Worm (Caenorhabditis elegans) whole organism, L1 larva: ENCODE data around the gene clc-22.

Experiments
- C04F5.9 ChIP-seq: sonication (generic microtip); optimal IDR thresholded peaks from 2 replicates; lab custom pipeline; 2016; ENCODE audit warnings: missing genetic modification characterization, missing compliant biosample characterization
- F16B12.6 ChIP-seq: fragments of 150-350 bp; optimal IDR thresholded peaks from 2 replicates; lab custom pipeline; 2014; ENCODE audit warnings: missing biosample characterization, missing genetic modification characterization
- Y116A8C.19 ChIP-seq: sonication (generic microtip); optimal IDR thresholded peaks from 2 replicates; lab custom pipeline; 2016; ENCODE audit warnings: missing compliant biosample characterization, missing genetic modification characterization, borderline replicate concordance
- aly-2 ChIP-seq: fragments of 150-350 bp; optimal IDR thresholded peaks from 2 replicates; lab custom pipeline; 2014; ENCODE audit warnings: missing biosample characterization, missing genetic modification characterization
- ceh-63 ChIP-seq: fragments of 200-800 bp; sonication (Bioruptor generic); optimal IDR thresholded peaks from 2 replicates; lab custom pipeline; 2018; ENCODE audit warnings: mild to moderate bottlenecking, missing genetic modification characterization, missing compliant biosample characterization
- ceh-82 ChIP-seq, 3 experiments: fragments of 150-350 bp in 1 of 3; sonication (generic microtip) in 2 of 3; optimal IDR thresholded peaks; 2 replicates each; lab custom pipeline; 2014 to 2017; ENCODE audit warnings: missing biosample characterization in 3 of 3, missing genetic modification characterization in 3 of 3
- ceh-88 ChIP-seq: fragments of 200-800 bp; sonication (Bioruptor generic); IDR thresholded peaks from 2 replicates; pipeline ENCODE4 v1.3.6; 2022; ENCODE audit warnings: missing genetic modification characterization, missing compliant biosample characterization
- ceh-90 ChIP-seq: sonication (generic microtip); optimal IDR thresholded peaks from 2 replicates; lab custom pipeline; 2016; ENCODE audit warnings: missing genetic modification characterization, missing compliant biosample characterization
- ces-1 ChIP-seq: fragments of 150-350 bp; optimal IDR thresholded peaks from 2 replicates; lab custom pipeline; 2014; ENCODE audit warnings: missing biosample characterization, missing genetic modification reagents, missing genetic modification characterization
- dpl-1 ChIP-seq, 3 experiments: fragments of 150-350 bp in 2 of 3; sonication (generic microtip) in 1 of 3; optimal IDR thresholded peaks; 2 replicates each; lab custom pipeline; 2014 to 2017; ENCODE audit warnings: missing biosample characterization in 3 of 3, missing genetic modification characterization in 3 of 3, missing genetic modification reagents in 3 of 3
- dsc-1 ChIP-seq: sonication (generic microtip); optimal IDR thresholded peaks from 2 replicates; lab custom pipeline; 2016; ENCODE audit warnings: mild to moderate bottlenecking, missing genetic modification characterization, missing compliant biosample characterization
- efl-1 ChIP-seq, 4 experiments: fragments of 150-350 bp; optimal IDR thresholded peaks in 3 of 4; peaks in 1 of 4; 1 replicate in 1 of 4; 2 replicates in 3 of 4; lab custom pipeline; 2014; ENCODE audit warnings: missing biosample characterization in 2 of 4, missing genetic modification characterization in 2 of 4, missing genetic modification reagents in 2 of 4
- elt-2 ChIP-seq: sonication (generic microtip); optimal IDR thresholded peaks from 2 replicates; lab custom pipeline; 2016; ENCODE audit warnings: missing genetic modification characterization, mild to moderate bottlenecking, inconsistent platforms, missing compliant biosample characterization, missing genetic modification reagents
- fkh-10 ChIP-seq: sonication (generic microtip); optimal IDR thresholded peaks from 2 replicates; lab custom pipeline; 2017; ENCODE audit warnings: missing biosample characterization, missing genetic modification reagents, missing genetic modification characterization
- fkh-4 ChIP-seq: sonication (generic microtip); optimal IDR thresholded peaks from 2 replicates; lab custom pipeline; 2016; ENCODE audit warnings: missing compliant biosample characterization, missing genetic modification characterization, borderline replicate concordance
- fos-1 ChIP-seq: fragments of 150-350 bp; optimal IDR thresholded peaks from 2 replicates; lab custom pipeline; 2014; ENCODE audit warnings: missing biosample characterization, missing genetic modification characterization
- grh-1 ChIP-seq: fragments of 200-800 bp; sonication (Bioruptor generic); IDR thresholded peaks from 2 replicates; pipeline ENCODE4 v1.3.6; 2022; ENCODE audit warnings: missing genetic modification reagents, missing genetic modification characterization, missing compliant biosample characterization
- hlh-4 ChIP-seq: sonication (generic microtip); optimal IDR thresholded peaks from 2 replicates; lab custom pipeline; 2016; ENCODE audit warnings: mild to moderate bottlenecking, missing genetic modification characterization, missing compliant biosample characterization
- hpl-2 ChIP-seq: fragments of 150-350 bp; optimal IDR thresholded peaks from 2 replicates; lab custom pipeline; 2014; ENCODE audit warnings: missing biosample characterization, missing genetic modification reagents, missing genetic modification characterization
- jun-1 ChIP-seq: fragments of 150-350 bp; optimal IDR thresholded peaks from 2 replicates; lab custom pipeline; 2014; ENCODE audit warnings: missing biosample characterization, missing genetic modification reagents, missing genetic modification characterization
- lin-13 ChIP-seq: fragments of 150-350 bp; optimal IDR thresholded peaks from 2 replicates; lab custom pipeline; 2014; ENCODE audit warnings: missing biosample characterization, missing genetic modification reagents, missing genetic modification characterization
- lin-14 ChIP-seq: fragments of 200-800 bp; sonication (Bioruptor generic); optimal IDR thresholded peaks from 2 replicates; lab custom pipeline; 2018; ENCODE audit warnings: mild to moderate bottlenecking, missing genetic modification characterization, moderate library complexity, missing compliant biosample characterization
- lin-39 ChIP-seq: fragments of 150-350 bp; optimal IDR thresholded peaks from 2 replicates; lab custom pipeline; 2014; ENCODE audit warnings: missing biosample characterization, missing genetic modification reagents, missing genetic modification characterization
- lsy-2 ChIP-seq, 2 experiments: fragments of 150-350 bp; optimal IDR thresholded peaks; 2 replicates each; lab custom pipeline; 2014; ENCODE audit warnings: missing biosample characterization in 2 of 2, missing genetic modification characterization in 2 of 2
- mab-9 ChIP-seq: fragments of 200-800 bp; sonication (Bioruptor generic); IDR thresholded peaks from 2 replicates; pipeline ENCODE4 v1.3.6; 2022; ENCODE audit warnings: missing genetic modification reagents, missing genetic modification characterization, missing compliant biosample characterization
- mef-2 ChIP-seq: fragments of 150-350 bp; optimal IDR thresholded peaks from 2 replicates; lab custom pipeline; 2014; ENCODE audit warnings: missing biosample characterization, missing genetic modification characterization
- mep-1 ChIP-seq: fragments of 150-350 bp; optimal IDR thresholded peaks from 2 replicates; lab custom pipeline; 2014; ENCODE audit warnings: missing biosample characterization, missing genetic modification characterization
- nhr-11 ChIP-seq: fragments of 150-350 bp; optimal IDR thresholded peaks from 2 replicates; lab custom pipeline; 2014; ENCODE audit warnings: missing biosample characterization, missing genetic modification characterization
- nhr-19 ChIP-seq: fragments of 200-800 bp; sonication (Bioruptor generic); conservative IDR thresholded peaks from 2 replicates; pipeline ENCODE4 v1.3.6; 2022; ENCODE audit warnings: missing genetic modification characterization, missing compliant biosample characterization
- nhr-20 ChIP-seq: sonication (generic microtip); optimal IDR thresholded peaks from 2 replicates; lab custom pipeline; 2016; ENCODE audit warnings: mild to moderate bottlenecking, missing genetic modification characterization, missing compliant biosample characterization
- nhr-237 ChIP-seq: fragments of 150-350 bp; optimal IDR thresholded peaks from 2 replicates; lab custom pipeline; 2014; ENCODE audit warnings: missing biosample characterization, missing genetic modification characterization
- nhr-77 ChIP-seq: fragments of 150-350 bp; optimal IDR thresholded peaks from 2 replicates; lab custom pipeline; 2014; ENCODE audit warnings: missing biosample characterization, missing genetic modification characterization
- nhr-84 ChIP-seq: sonication (generic microtip); optimal IDR thresholded peaks from 2 replicates; lab custom pipeline; 2017; ENCODE audit warnings: missing biosample characterization, missing genetic modification characterization
- nhr-90 ChIP-seq: sonication (generic microtip); optimal IDR thresholded peaks from 2 replicates; lab custom pipeline; 2016; ENCODE audit warnings: mild to moderate bottlenecking, missing genetic modification characterization, missing compliant biosample characterization; ENCODE audit not compliant: poor library complexity
- pqm-1 ChIP-seq: sonication (generic microtip); optimal IDR thresholded peaks from 3 replicates; lab custom pipeline; 2017; ENCODE audit warnings: missing biosample characterization, missing genetic modification characterization
- rnt-1 ChIP-seq: sonication (generic microtip); optimal IDR thresholded peaks from 2 replicates; lab custom pipeline; 2016; ENCODE audit warnings: mild to moderate bottlenecking, missing genetic modification characterization, moderate library complexity, missing compliant biosample characterization
- snpc-4 ChIP-seq: fragments of 150-350 bp; optimal IDR thresholded peaks from 2 replicates; lab custom pipeline; 2014; ENCODE audit warnings: missing biosample characterization, missing genetic modification characterization
- snu-23 ChIP-seq: sonication (generic microtip); optimal IDR thresholded peaks from 2 replicates; lab custom pipeline; 2016; ENCODE audit warnings: missing genetic modification characterization, missing compliant biosample characterization
- sptf-1 ChIP-seq: fragments of 150-350 bp; optimal IDR thresholded peaks from 2 replicates; lab custom pipeline; 2014; ENCODE audit warnings: missing biosample characterization, missing genetic modification characterization
- sup-37 ChIP-seq: fragments of 200-800 bp; sonication (Bioruptor generic); optimal IDR thresholded peaks from 2 replicates; lab custom pipeline; 2018; ENCODE audit warnings: mild to moderate bottlenecking, missing genetic modification characterization, missing compliant biosample characterization
- tbx-2 ChIP-seq: sonication (generic microtip); optimal IDR thresholded peaks from 2 replicates; lab custom pipeline; 2016; ENCODE audit warnings: missing genetic modification characterization, missing compliant biosample characterization
- unc-130 ChIP-seq: fragments of 150-350 bp; optimal IDR thresholded peaks from 2 replicates; lab custom pipeline; 2017; ENCODE audit warnings: missing biosample characterization, missing genetic modification characterization, inconsistent platforms
- unc-30 ChIP-seq: sonication (generic microtip); optimal IDR thresholded peaks from 2 replicates; lab custom pipeline; 2017; ENCODE audit warnings: missing biosample characterization, missing genetic modification characterization
- unc-86 ChIP-seq: sonication (generic microtip); optimal IDR thresholded peaks from 2 replicates; lab custom pipeline; 2016; ENCODE audit warnings: missing genetic modification characterization, missing compliant biosample characterization
- unc-98 ChIP-seq: fragments of 200-800 bp; sonication (Bioruptor generic); IDR thresholded peaks from 2 replicates; pipeline ENCODE4 v1.3.6; 2022; ENCODE audit warnings: missing genetic modification characterization, missing compliant biosample characterization
- vab-15 ChIP-seq: sonication (generic microtip); optimal IDR thresholded peaks from 2 replicates; lab custom pipeline; 2017; ENCODE audit warnings: missing genotype, mild to moderate bottlenecking, missing genetic modification characterization, missing compliant biosample characterization
- xbp-1 ChIP-seq: sonication (generic microtip); optimal IDR thresholded peaks from 2 replicates; lab custom pipeline; 2016; ENCODE audit warnings: missing genetic modification characterization, missing compliant biosample characterization
- zag-1 ChIP-seq: fragments of 150-350 bp; optimal IDR thresholded peaks from 2 replicates; lab custom pipeline; 2014; ENCODE audit warnings: missing biosample characterization, missing genetic modification characterization
- ztf-11 ChIP-seq, 2 experiments: sonication (generic microtip); optimal IDR thresholded peaks; 2 replicates each; lab custom pipeline; 2016 to 2017; ENCODE audit warnings: missing genetic modification characterization in 2 of 2, missing biosample characterization in 1 of 2, missing compliant biosample characterization in 1 of 2

clc-22 gene

ce11 chrII:3996005-3996404, at the start of gene clc-22:
Gene clc-22, minus strand, starts transcription at chrII:3996075.
- TF ChIP-seq elt-2 = peak; percentile 52
- TF ChIP-seq lin-13 (GFP tag; lab: Kevin White, UChicago) = no peak
- no peak for TF ChIP-seq sptf-1

DNA sequence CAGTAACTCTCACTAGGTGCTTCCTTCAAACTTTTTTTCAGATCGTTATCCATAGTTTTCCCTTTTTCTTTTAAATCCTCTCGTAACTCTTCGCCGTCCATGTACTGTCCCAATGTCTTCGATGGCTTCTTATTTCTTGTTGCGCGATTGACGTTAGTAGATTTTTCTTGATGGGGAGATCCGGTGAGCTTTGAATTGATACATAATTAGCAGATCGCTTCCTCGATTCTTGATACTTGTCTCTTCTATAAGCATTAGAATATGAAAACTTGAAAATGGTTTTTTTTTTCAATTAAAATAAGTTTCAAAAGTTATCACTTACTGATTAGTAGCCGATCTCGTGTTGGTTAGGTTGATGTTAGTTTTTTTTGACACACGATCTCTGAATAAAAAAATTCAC, 49.5 kb upstream of the clc-22 start, which contains the start of gene K07D4.2:
TSS of gene K07D4.2 (minus strand) at position 101 of the 400 bp plus-strand sequence.
- TF ChIP-seq tbx-2 (tag; lab: Kevin White, UChicago) (no peak), nhr-11 (tag; lab: Kevin White, UChicago) (no peak), rnt-1 (no peak), unc-130 (no peak)

- TF ChIP-seq dsc-1 (tag; lab: Kevin White, UChicago) = peak; percentile 88
- TF ChIP-seq nhr-84 (tag; lab: Kevin White, UChicago) = no peak
- no peak for TF ChIP-seq ceh-63 (GFP tag; lab: Kevin White, UChicago)
- peak; percentile 75 for TF ChIP-seq mab-9 (GFP tag; lab: Robert Waterston, UW)
- peak; percentile 27; the same call in 1 of the 2 replicates for TF ChIP-seq unc-98 (GFP tag; lab: Robert Waterston, UW)
- TF ChIP-seq snpc-4 (tag; lab: Kevin White, UChicago) = peak; percentile 47
- TF ChIP-seq sup-37 (GFP tag; lab: Kevin White, UChicago) = peak; percentile 31
- peak; percentile 26 for TF ChIP-seq mef-2 (tag; lab: Kevin White, UChicago)
- TF ChIP-seq vab-15 (tag; lab: Kevin White, UChicago) = peak; percentile 12
- TF ChIP-seq Y116A8C.19 = peak; percentile 13
- TF ChIP-seq zag-1 (tag; lab: Kevin White, UChicago) = no peak
- peak; percentile 64; the same call in 1 of the 2 replicates for TF ChIP-seq ceh-88
- peak; percentile 98 for TF ChIP-seq F16B12.6 (tag; lab: Kevin White, UChicago)
- peak; percentile 88 for TF ChIP-seq nhr-20 (tag; lab: Kevin White, UChicago)
- TF ChIP-seq mep-1 (tag; lab: Kevin White, UChicago) = peak; percentile 90
- TF ChIP-seq fkh-4 (tag; lab: Kevin White, UChicago) = peak; percentile 64
- peak; percentile 98 to 99 for TF ChIP-seq efl-1 (optimal IDR thresholded peaks at IDR 0.05; lab: Kevin White, UChicago)
- peak; percentile 97 to 100 for TF ChIP-seq efl-1 (GFP tag; optimal IDR thresholded peaks at IDR 0.05 in 1 of 2; lab: Kevin White, UChicago)
- TF ChIP-seq ztf-11 (tag; optimal IDR thresholded peaks at IDR 0.05; lab: Kevin White, UChicago) = peak in 1 of 2 experiments; percentile 76
- peak; percentile 71 for TF ChIP-seq jun-1 (tag; lab: Kevin White, UChicago)
- peak; percentile 65 for TF ChIP-seq lin-13 (GFP tag; lab: Kevin White, UChicago)
- TF ChIP-seq fos-1 (tag; lab: Kevin White, UChicago) = peak; percentile 27
- TF ChIP-seq nhr-77 = peak; percentile 76
- TF ChIP-seq elt-2 = peak; percentile 80
- TF ChIP-seq snu-23 (GFP tag; lab: Kevin White, UChicago) = peak; percentile 90
- peak; percentile 45 for TF ChIP-seq lin-39 (tag; lab: Kevin White, UChicago)
- peak; percentile 8 for TF ChIP-seq ceh-90 (tag; lab: Kevin White, UChicago)
- no peak for TF ChIP-seq ces-1
- TF ChIP-seq nhr-90 (tag; lab: Kevin White, UChicago) = peak; percentile 86
- peak; percentile 85 for TF ChIP-seq fkh-10
- TF ChIP-seq ceh-82 (tag; optimal IDR thresholded peaks at IDR 0.05; lab: Kevin White, UChicago) = peak; percentile 79 to 92 (median 87)
- peak; percentile 88 for TF ChIP-seq nhr-19 (GFP tag; lab: Robert Waterston, UW)
- peak; percentile 22 for TF ChIP-seq aly-2 (tag; lab: Kevin White, UChicago)
- TF ChIP-seq lsy-2 (tag; optimal IDR thresholded peaks at IDR 0.05; lab: Kevin White, UChicago) = peak; percentile 94 to 95
- TF ChIP-seq lin-14 (GFP tag; lab: Kevin White, UChicago) = peak; percentile 83
- TF ChIP-seq xbp-1 = peak; percentile 88
- TF ChIP-seq unc-30 (tag; lab: Kevin White, UChicago) = peak; percentile 18
- TF ChIP-seq hlh-4 (tag; lab: Kevin White, UChicago) = no peak
- TF ChIP-seq tbx-2 (tag; lab: Kevin White, UChicago) = peak; percentile 91
- peak; percentile 77 for TF ChIP-seq C04F5.9 (tag; lab: Kevin White, UChicago)
- peak; percentile 86 for TF ChIP-seq unc-86 (tag; lab: Kevin White, UChicago)
- peak; percentile 96 to 97 (median 97) for TF ChIP-seq dpl-1 (GFP tag; optimal IDR thresholded peaks at IDR 0.05; lab: Kevin White, UChicago)
- TF ChIP-seq hpl-2 (GFP tag; lab: Kevin White, UChicago) = peak; percentile 40
- peak; percentile 81 for TF ChIP-seq grh-1 (GFP tag; lab: Robert Waterston, UW)
- peak; percentile 36 for TF ChIP-seq nhr-237 (tag; lab: Kevin White, UChicago)
- no peak for TF ChIP-seq pqm-1 (tag; lab: Kevin White, UChicago)
Measured at ce11 chrII:4044349-4044748, 48.5 kb upstream of the clc-22 start, which contains the start of gene rpn-11. Gene rpn-11, minus strand, starts transcription at chrII:4044546.
